Fruit fly (Drosophila melanogaster): Measurements from ENCODE around the gene CG6276.
A peak's percentile ranks its signal among the peaks of the same experiment; 100 is the strongest.

Gene CG6276

DNA sequence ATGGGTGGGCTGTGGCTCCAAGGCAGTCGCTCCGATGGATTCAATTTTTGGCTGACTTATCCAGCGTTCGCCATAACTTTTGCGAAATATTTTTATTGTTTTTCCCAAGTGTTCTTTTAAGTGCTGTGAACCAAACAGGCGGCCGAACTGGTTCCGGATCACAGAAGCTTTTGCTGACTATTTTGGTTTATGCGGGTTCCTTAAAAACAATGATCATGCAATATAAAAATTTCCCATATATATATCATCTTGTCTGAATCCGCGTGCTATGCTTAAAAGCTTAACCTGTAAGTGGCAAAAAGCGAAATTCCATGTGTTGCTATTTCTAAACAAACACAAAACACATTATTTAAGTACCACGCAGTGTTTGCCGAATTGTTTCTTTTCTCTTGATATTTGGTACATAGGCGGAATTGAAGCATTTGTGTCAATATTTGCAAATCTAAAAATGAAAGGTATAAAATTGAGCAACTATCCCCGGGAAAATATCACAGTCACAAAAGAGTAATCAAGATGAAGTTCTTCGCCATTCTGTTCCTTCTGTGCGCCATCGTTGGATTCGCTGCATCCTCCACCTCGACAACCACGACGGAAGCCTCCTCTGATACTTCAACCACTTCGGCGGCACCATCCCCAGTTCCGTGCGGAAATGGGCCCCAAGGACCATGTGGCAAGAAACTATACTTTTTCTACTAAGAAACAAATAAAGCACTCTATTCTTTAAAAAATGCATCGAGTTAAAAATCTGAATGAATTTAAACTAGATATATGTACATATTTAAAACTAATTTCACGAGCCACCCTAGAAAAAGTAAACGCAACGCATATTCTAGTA, at the start of gene CG6276, which contains the start of gene CG44040 (continued):
- TF ChIP-seq CG5953 (GFP tag; IDR thresholded peaks at IDR 0.05) (no peak), CrebB (tag; optimal IDR thresholded peaks at IDR 0.05) (no peak), CG7963 (GFP tag; IDR thresholded peaks at IDR 0.05; ENCODE audit: partially characterized antibody) (no peak), Nf-YA (GFP tag; IDR thresholded peaks at IDR 0.05) (no peak), B-H2 (GFP tag; optimal IDR thresholded peaks at IDR 0.05) (peak; percentile 45), Meics (GFP tag; optimal IDR thresholded peaks at IDR 0.05) (peak; percentile 72), scrt (GFP tag; optimal IDR thresholded peaks at IDR 0.05) (no peak), CG3065 (GFP tag; optimal IDR thresholded peaks at IDR 0.05) (no peak), Fer2 (tag; optimal IDR thresholded peaks at IDR 0.05) (peak; percentile 24), CG13775 (GFP tag; optimal IDR thresholded peaks at IDR 0.05) (peak; percentile 48), Camta (GFP tag; optimal IDR thresholded peaks at IDR 0.05) (peak; percentile 50), HLHmδ (GFP tag; optimal IDR thresholded peaks at IDR 0.05) (no peak), stwl (tag; optimal IDR thresholded peaks at IDR 0.05) (peak; percentile 40), bab2 (GFP tag; optimal IDR thresholded peaks at IDR 0.05) (peak; percentile 24), CG8944 (GFP tag; optimal IDR thresholded peaks at IDR 0.05) (peak; percentile 13), Drgx (GFP tag; IDR thresholded peaks at IDR 0.05) (peak; percentile 64), CG6272 (GFP tag; IDR thresholded peaks at IDR 0.05) (no peak), Hr51 (GFP tag; optimal IDR thresholded peaks at IDR 0.05) (peak in 1 of 2 experiments; percentile 57), CG2120 (GFP tag; optimal IDR thresholded peaks at IDR 0.05) (peak; percentile 68), Dek (tag; optimal IDR thresholded peaks at IDR 0.05) (peak; percentile 35), CG2875 (GFP tag; optimal IDR thresholded peaks at IDR 0.05) (peak; percentile 14), CG3163 (GFP tag; optimal IDR thresholded peaks at IDR 0.05) (peak; percentile 2), CG17802 (tag; optimal IDR thresholded peaks at IDR 0.05) (no peak), CG6175 (GFP tag; IDR thresholded peaks at IDR 0.05) (no peak), CG31224 (GFP tag; IDR thresholded peaks at IDR 0.05) (no peak), ind (GFP tag; optimal IDR thresholded peaks at IDR 0.05) (peak; percentile 29), HHEX (GFP tag; optimal IDR thresholded peaks at IDR 0.05) (peak; percentile 49), CG15269 (tag; optimal IDR thresholded peaks at IDR 0.05) (peak; percentile 35), Rx (GFP tag; IDR thresholded peaks at IDR 0.05) (no peak), HLH54F (GFP tag; optimal IDR thresholded peaks at IDR 0.05) (peak; percentile 21), shn (GFP tag; optimal IDR thresholded peaks at IDR 0.05) (no peak), jigr1 (GFP tag; IDR thresholded peaks at IDR 0.05) (no peak), abd-A (tag; optimal IDR thresholded peaks at IDR 0.05) (no peak), CG10274 (GFP tag; optimal IDR thresholded peaks at IDR 0.05) (peak; percentile 47), pnt (GFP tag; optimal IDR thresholded peaks at IDR 0.05) (no peak), Blimp-1 (GFP tag; optimal IDR thresholded peaks at IDR 0.05) (peak; percentile 13), E2f2 (GFP tag; IDR thresholded peaks at IDR 0.05) (no peak), hkb (optimal IDR thresholded peaks at IDR 0.05) (peak; percentile 1), hkb (GFP tag; IDR thresholded peaks at IDR 0.05) (peak; percentile 52; the same call in 1 of the 2 replicates), Atf6 (GFP tag; IDR thresholded peaks at IDR 0.05) (peak; percentile 62; the same call in 1 of the 2 replicates), lmd (GFP tag; IDR thresholded peaks at IDR 0.05) (peak; percentile 32; the same call in 1 of the 2 replicates), CG6813 (GFP tag; optimal IDR thresholded peaks at IDR 0.05) (peak; percentile 36), CG16813 (GFP tag; IDR thresholded peaks at IDR 0.05; ENCODE audit: partially characterized antibody) (no peak), Ada2b (GFP tag; IDR thresholded peaks at IDR 0.05) (no peak), CG6854 (GFP tag; optimal IDR thresholded peaks at IDR 0.05) (no peak), Opbp (GFP tag; IDR thresholded peaks at IDR 0.05; ENCODE audit: partially characterized antibody) (no peak), ems (GFP tag; optimal IDR thresholded peaks at IDR 0.05) (peak; percentile 38), CG31365 (tag; optimal IDR thresholded peaks at IDR 0.05) (peak; percentile 17), pzg (GFP tag; optimal IDR thresholded peaks at IDR 0.05) (peak; percentile 28)

Data from whole organism, embryonic.